Worm (Caenorhabditis elegans) whole organism, L2 larva: ENCODE data around the gene math-3.

ENCODE experiments used
- C34F6.9 ChIP-seq: fragments of 150-350 bp; optimal IDR thresholded peaks from 2 replicates; lab custom pipeline; 2014; ENCODE audit warnings: missing biosample characterization, missing genetic modification characterization
- F13H6.1 ChIP-seq: sonication (generic microtip); optimal IDR thresholded peaks from 2 replicates; lab custom pipeline; 2016; ENCODE audit warnings: missing genetic modification characterization, missing compliant biosample characterization
- R02D3.7 ChIP-seq: fragments of 150-350 bp; optimal IDR thresholded peaks from 2 replicates; lab custom pipeline; 2014; ENCODE audit warnings: missing biosample characterization, missing genetic modification characterization
- Y55F3AM.14 ChIP-seq: fragments of 200-800 bp; sonication (Bioruptor generic); optimal IDR thresholded peaks from 2 replicates; lab custom pipeline; 2018; ENCODE audit warnings: mild to moderate bottlenecking, missing genetic modification characterization, missing compliant biosample characterization
- ZK546.5 ChIP-seq: sonication (generic microtip); optimal IDR thresholded peaks from 2 replicates; lab custom pipeline; 2017; ENCODE audit warnings: missing biosample characterization, missing genetic modification characterization
- alr-1 ChIP-seq: fragments of 150-350 bp; optimal IDR thresholded peaks from 2 replicates; lab custom pipeline; 2014; ENCODE audit warnings: missing biosample characterization, missing genetic modification characterization
- aly-2 ChIP-seq: fragments of 150-350 bp; optimal IDR thresholded peaks from 2 replicates; lab custom pipeline; 2014; ENCODE audit warnings: missing biosample characterization, missing genetic modification characterization
- ama-1 ChIP-seq: fragments of 150-350 bp; optimal IDR thresholded peaks from 2 replicates; lab custom pipeline; 2018; ENCODE audit warnings: inconsistent platforms
- blmp-1 ChIP-seq: sonication (generic microtip); optimal IDR thresholded peaks from 2 replicates; lab custom pipeline; 2017; ENCODE audit warnings: missing genetic modification characterization, mild to moderate bottlenecking, missing compliant biosample characterization, antibody characterized with exemption, moderate library complexity; ENCODE audit not compliant: insufficient read depth
- ceh-16 ChIP-seq: fragments of 150-350 bp; optimal IDR thresholded peaks from 2 replicates; lab custom pipeline; 2014; ENCODE audit warnings: missing biosample characterization, missing genetic modification characterization
- ceh-82 ChIP-seq: fragments of 150-350 bp; optimal IDR thresholded peaks from 2 replicates; lab custom pipeline; 2014; ENCODE audit warnings: missing biosample characterization, missing genetic modification characterization
- crh-2 ChIP-seq: sonication (generic microtip); optimal IDR thresholded peaks from 2 replicates; lab custom pipeline; 2017; ENCODE audit warnings: missing biosample characterization, missing genetic modification characterization
- dmd-4 ChIP-seq: sonication (generic microtip); optimal IDR thresholded peaks from 2 replicates; lab custom pipeline; 2017; ENCODE audit warnings: missing biosample characterization, missing genetic modification characterization
- egl-27 ChIP-seq: sonication (generic microtip); optimal IDR thresholded peaks from 3 replicates; lab custom pipeline; 2017; ENCODE audit warnings: missing biosample characterization, missing genetic modification reagents, missing genetic modification characterization
- elt-1 ChIP-seq: fragments of 150-350 bp; optimal IDR thresholded peaks from 2 replicates; lab custom pipeline; 2014; ENCODE audit warnings: missing biosample characterization, missing genetic modification characterization
- elt-3 ChIP-seq: sonication (generic microtip); optimal IDR thresholded peaks from 2 replicates; lab custom pipeline; 2017; ENCODE audit warnings: missing biosample characterization, missing genetic modification characterization
- fos-1 ChIP-seq: fragments of 150-350 bp; optimal IDR thresholded peaks from 2 replicates; lab custom pipeline; 2014; ENCODE audit warnings: missing biosample characterization, missing genetic modification characterization
- gmeb-1 ChIP-seq: fragments of 150-350 bp; optimal IDR thresholded peaks from 2 replicates; lab custom pipeline; 2014; ENCODE audit warnings: missing biosample characterization, missing genetic modification characterization
- lin-11 ChIP-seq: fragments of 150-350 bp; sonication (generic microtip); optimal IDR thresholded peaks from 2 replicates; lab custom pipeline; 2014; ENCODE audit warnings: missing biosample characterization, missing genetic modification characterization, inconsistent platforms, mixed read lengths
- lin-13 ChIP-seq: fragments of 150-350 bp; optimal IDR thresholded peaks from 2 replicates; lab custom pipeline; 2014; ENCODE audit warnings: missing biosample characterization, missing genetic modification reagents, missing genetic modification characterization
- lin-39 ChIP-seq: fragments of 150-350 bp; optimal IDR thresholded peaks from 2 replicates; lab custom pipeline; 2014; ENCODE audit warnings: missing biosample characterization, missing genetic modification reagents, missing genetic modification characterization
- lsy-2 ChIP-seq, 2 experiments: fragments of 150-350 bp in 1 of 2; sonication (generic microtip) in 1 of 2; optimal IDR thresholded peaks; 2 replicates each; lab custom pipeline; 2014 to 2017; ENCODE audit warnings: missing biosample characterization in 2 of 2, missing genetic modification characterization in 2 of 2
- mab-5 ChIP-seq: fragments of 150-350 bp; optimal IDR thresholded peaks from 2 replicates; lab custom pipeline; 2014; ENCODE audit warnings: missing biosample characterization, missing genetic modification characterization
- mbf-1 ChIP-seq: sonication (generic microtip); optimal IDR thresholded peaks from 2 replicates; lab custom pipeline; 2017; ENCODE audit warnings: missing biosample characterization, missing genetic modification characterization
- mdl-1 ChIP-seq, 2 experiments: fragments of 150-350 bp in 1 of 2; sonication (generic microtip) in 1 of 2; optimal IDR thresholded peaks; 2 replicates each; lab custom pipeline; 2017; ENCODE audit warnings: missing biosample characterization in 2 of 2, missing genetic modification characterization in 2 of 2
- nhr-10 ChIP-seq: sonication (generic microtip); optimal IDR thresholded peaks from 2 replicates; lab custom pipeline; 2017; ENCODE audit warnings: missing biosample characterization, missing genetic modification characterization
- nhr-11 ChIP-seq: fragments of 150-350 bp; optimal IDR thresholded peaks from 2 replicates; lab custom pipeline; 2014; ENCODE audit warnings: missing biosample characterization, missing genetic modification characterization
- nhr-12 ChIP-seq: fragments of 150-350 bp; optimal IDR thresholded peaks from 2 replicates; lab custom pipeline; 2014; ENCODE audit warnings: missing biosample characterization, missing genetic modification characterization
- nhr-129 ChIP-seq: fragments of 150-350 bp; optimal IDR thresholded peaks from 2 replicates; lab custom pipeline; 2014; ENCODE audit warnings: missing biosample characterization, missing genetic modification characterization
- nhr-21 ChIP-seq: fragments of 150-350 bp; optimal IDR thresholded peaks from 2 replicates; lab custom pipeline; 2014; ENCODE audit warnings: missing biosample characterization, missing genetic modification characterization
- nhr-23 ChIP-seq: fragments of 150-350 bp; optimal IDR thresholded peaks from 2 replicates; lab custom pipeline; 2014; ENCODE audit warnings: missing biosample characterization, missing genetic modification reagents, missing genetic modification characterization
- nhr-237 ChIP-seq: fragments of 150-350 bp; optimal IDR thresholded peaks from 2 replicates; lab custom pipeline; 2014; ENCODE audit warnings: missing biosample characterization, missing genetic modification characterization
- nhr-25 ChIP-seq: fragments of 150-350 bp; sonication (generic microtip); optimal IDR thresholded peaks from 3 replicates; lab custom pipeline; 2014; ENCODE audit warnings: missing biosample characterization, missing genetic modification characterization
- nhr-6 ChIP-seq: fragments of 150-350 bp; optimal IDR thresholded peaks from 2 replicates; lab custom pipeline; 2014; ENCODE audit warnings: missing biosample characterization, missing genetic modification characterization
- nhr-77 ChIP-seq: fragments of 150-350 bp; optimal IDR thresholded peaks from 2 replicates; lab custom pipeline; 2014; ENCODE audit warnings: missing biosample characterization, missing genetic modification characterization
- peb-1 ChIP-seq: fragments of 150-350 bp; optimal IDR thresholded peaks from 2 replicates; lab custom pipeline; 2014; ENCODE audit warnings: missing biosample characterization, missing genetic modification characterization
- sem-4 ChIP-seq: fragments of 150-350 bp; optimal IDR thresholded peaks from 2 replicates; lab custom pipeline; 2014; ENCODE audit warnings: missing biosample characterization, missing genetic modification reagents, missing genetic modification characterization
- skn-1 ChIP-seq: sonication (generic microtip); optimal IDR thresholded peaks from 2 replicates; lab custom pipeline; 2017; ENCODE audit warnings: missing biosample characterization, missing genetic modification characterization
- sma-3 ChIP-seq: sonication (generic microtip); optimal IDR thresholded peaks from 2 replicates; lab custom pipeline; 2016; ENCODE audit warnings: missing genetic modification reagents, missing genetic modification characterization, missing compliant biosample characterization
- sma-9 ChIP-seq, 2 experiments: fragments of 150-350 bp in 1 of 2; sonication (generic microtip) in 1 of 2; optimal IDR thresholded peaks; 2 replicates each; lab custom pipeline; 2014 to 2016; ENCODE audit warnings: missing genetic modification characterization in 2 of 2, mild to moderate bottlenecking in 1 of 2, missing biosample characterization in 1 of 2, missing compliant biosample characterization in 1 of 2, missing genetic modification reagents in 1 of 2, moderate library complexity in 1 of 2
- snpc-4 ChIP-seq: fragments of 150-350 bp; optimal IDR thresholded peaks from 2 replicates; lab custom pipeline; 2014; ENCODE audit warnings: missing biosample characterization, missing genetic modification characterization
- unc-39 ChIP-seq: fragments of 150-350 bp; optimal IDR thresholded peaks from 2 replicates; lab custom pipeline; 2014; ENCODE audit warnings: missing biosample characterization, missing genetic modification characterization
- unc-55 ChIP-seq: fragments of 150-350 bp; sonication (generic microtip); optimal IDR thresholded peaks from 3 replicates; lab custom pipeline; 2014; ENCODE audit warnings: missing biosample characterization, missing genetic modification reagents, missing genetic modification characterization
- unc-62 ChIP-seq: fragments of 150-350 bp; optimal IDR thresholded peaks from 2 replicates; lab custom pipeline; 2014; ENCODE audit warnings: missing biosample characterization, missing genetic modification reagents, missing genetic modification characterization
- zag-1 ChIP-seq: fragments of 150-350 bp; optimal IDR thresholded peaks from 2 replicates; lab custom pipeline; 2014; ENCODE audit warnings: missing biosample characterization, missing genetic modification characterization
- ztf-1 ChIP-seq: fragments of 200-800 bp; sonication (Bioruptor generic); conservative IDR thresholded peaks from 2 replicates; pipeline ENCODE4 v1.3.6; 2022; ENCODE audit warnings: missing genetic modification characterization, missing compliant biosample characterization
- ztf-11 ChIP-seq: sonication (generic microtip); optimal IDR thresholded peaks from 2 replicates; lab custom pipeline; 2017; ENCODE audit warnings: missing biosample characterization, missing genetic modification characterization
- ztf-4 ChIP-seq: fragments of 150-350 bp; optimal IDR thresholded peaks from 2 replicates; lab custom pipeline; 2014; ENCODE audit warnings: missing biosample characterization, missing genetic modification characterization

math-3 gene

ce11 chrII:1819944-1820570, 48.2 kb downstream of the math-3 start, which contains the start of gene fbxc-19:
Gene fbxc-19 (plus strand): TSS chrII:1820479.
- no peak for TF ChIP-seq aly-2 (tag; lab: Kevin White, UChicago)
- TF ChIP-seq ceh-16 (tag; lab: Kevin White, UChicago): no peak
- no peak for TF ChIP-seq nhr-11 (tag; lab: Kevin White, UChicago)
- TF ChIP-seq F13H6.1 (tag; lab: Kevin White, UChicago): peak; percentile 44
- no peak for TF ChIP-seq elt-1 (tag; lab: Kevin White, UChicago)
- no peak for TF ChIP-seq ztf-11 (tag; lab: Kevin White, UChicago)
- TF ChIP-seq nhr-10 (tag; lab: Kevin White, UChicago): no peak
- no peak for TF ChIP-seq nhr-77
- TF ChIP-seq snpc-4 (tag; lab: Kevin White, UChicago): no peak
- TF ChIP-seq nhr-12 (tag; lab: Kevin White, UChicago): no peak
- no peak for TF ChIP-seq lin-39 (tag; lab: Kevin White, UChicago)
- no peak for TF ChIP-seq sem-4 (tag; lab: Kevin White, UChicago)
- TF ChIP-seq ceh-82 (tag; lab: Kevin White, UChicago): no peak
- peak; percentile 97 for TF ChIP-seq fos-1 (tag; lab: Kevin White, UChicago)
- no peak for TF ChIP-seq skn-1 (tag; lab: Kevin White, UChicago)
- no peak for TF ChIP-seq Y55F3AM.14 (GFP tag; lab: Kevin White, UChicago)
- TF ChIP-seq ztf-1 (GFP tag; lab: Robert Waterston, UW): no peak
- no peak for TF ChIP-seq sma-3 (GFP tag; lab: Kevin White, UChicago)
- TF ChIP-seq nhr-21 (tag; lab: Kevin White, UChicago): peak; percentile 29
- no peak for TF ChIP-seq nhr-237 (tag; lab: Kevin White, UChicago)
- TF ChIP-seq dmd-4 (tag; lab: Kevin White, UChicago): no peak
- TF ChIP-seq crh-2: peak; percentile 75
- TF ChIP-seq gmeb-1 (tag; lab: Kevin White, UChicago): peak; percentile 75
- TF ChIP-seq ZK546.5: no peak
- peak; percentile 45 for TF ChIP-seq egl-27
- TF ChIP-seq ztf-4 (tag; lab: Kevin White, UChicago): no peak
- TF ChIP-seq C34F6.9 (tag; lab: Kevin White, UChicago): peak; percentile 87
- TF ChIP-seq mdl-1 (tag; optimal IDR thresholded peaks at IDR 0.05; lab: Kevin White, UChicago): no peak
- TF ChIP-seq lin-11 (tag; lab: Kevin White, UChicago): no peak
- TF ChIP-seq sma-9 (GFP tag; optimal IDR thresholded peaks at IDR 0.05; lab: Kevin White, UChicago): peak; percentile 82
- no peak for TF ChIP-seq sma-9 (tag; optimal IDR thresholded peaks at IDR 0.05; lab: Kevin White, UChicago)
- no peak for TF ChIP-seq lin-13 (GFP tag; lab: Kevin White, UChicago)
- no peak for TF ChIP-seq ama-1 (lab: Kevin White, UChicago)
- TF ChIP-seq peb-1 (tag; lab: Kevin White, UChicago): no peak
- TF ChIP-seq unc-39 (tag; lab: Kevin White, UChicago): no peak
- no peak for TF ChIP-seq mab-5 (tag; lab: Kevin White, UChicago)
- no peak for TF ChIP-seq blmp-1 (tag; lab: Kevin White, UChicago)
- peak; percentile 71 for TF ChIP-seq unc-55 (GFP tag; lab: Kevin White, UChicago)
- peak; percentile 100 for TF ChIP-seq nhr-129 (tag; lab: Kevin White, UChicago)
- TF ChIP-seq unc-62: no peak
- no peak for TF ChIP-seq nhr-23 (tag; lab: Kevin White, UChicago)
- no peak for TF ChIP-seq alr-1 (tag; lab: Kevin White, UChicago)
- TF ChIP-seq nhr-6 (tag; lab: Kevin White, UChicago): no peak
- no peak for TF ChIP-seq zag-1 (tag; lab: Kevin White, UChicago)
- peak; percentile 46 to 75 for TF ChIP-seq lsy-2 (tag; optimal IDR thresholded peaks at IDR 0.05; lab: Kevin White, UChicago)
- no peak for TF ChIP-seq elt-3 (tag; lab: Kevin White, UChicago)
- TF ChIP-seq mbf-1 (tag; lab: Kevin White, UChicago): no peak
- TF ChIP-seq nhr-25 (tag; lab: Kevin White, UChicago): no peak
- TF ChIP-seq R02D3.7 (tag; lab: Kevin White, UChicago): no peak
